Worm (Caenorhabditis elegans): ENCODE results near the gene pgp-6.
A peak's percentile ranks its signal among the peaks of the same experiment; 100 is the strongest.

The pgp-6 gene

ce11 chrX:10851202-10851601 is 26.0 kb downstream of the pgp-6 start:
- TF ChIP-seq hmg-11 (tag; optimal IDR thresholded peaks at IDR 0.05) = no peak
- peak; percentile 28 for TF ChIP-seq elt-2 (tag; optimal IDR thresholded peaks at IDR 0.05)

- TF ChIP-seq eor-1 (tag; optimal IDR thresholded peaks at IDR 0.05) = no peak
- TF ChIP-seq aly-2 (tag; optimal IDR thresholded peaks at IDR 0.05) = no peak
- no peak for TF ChIP-seq nhr-237 (tag; optimal IDR thresholded peaks at IDR 0.05)
- TF ChIP-seq ztf-4 (tag; optimal IDR thresholded peaks at IDR 0.05) = no peak
- no peak for TF ChIP-seq snpc-4 (tag; optimal IDR thresholded peaks at IDR 0.05)
- no peak for TF ChIP-seq jun-1 (tag; optimal IDR thresholded peaks at IDR 0.05)
- no peak for TF ChIP-seq mdl-1 (tag; optimal IDR thresholded peaks at IDR 0.05)
- TF ChIP-seq nhr-43 (tag; optimal IDR thresholded peaks at IDR 0.05; ENCODE audit: poor library complexity, severe bottlenecking) = no peak
- TF ChIP-seq pha-4 (tag; optimal IDR thresholded peaks at IDR 0.05) = no peak
These were observed 30.3 kb downstream of the pgp-6 start for ce11 chrX:10846898-10847297.

- TF ChIP-seq elt-1 (tag; optimal IDR thresholded peaks at IDR 0.05) = no peak
- TF ChIP-seq nhr-12 (tag; optimal IDR thresholded peaks at IDR 0.05) = no peak
- no peak for TF ChIP-seq ceh-28 (tag; optimal IDR thresholded peaks at IDR 0.05)
- no peak for TF ChIP-seq daf-12 (tag; optimal IDR thresholded peaks at IDR 0.05)
- no peak for TF ChIP-seq ZK546.5 (tag; optimal IDR thresholded peaks at IDR 0.05)
These were observed 32.4 kb downstream of the pgp-6 start, which contains the start of gene C05A9.2 for ce11 chrX:10844602-10845354. TSS of gene C05A9.2 (minus strand) at chrX:10844674.

- TF ChIP-seq nhr-11 (tag; optimal IDR thresholded peaks at IDR 0.05) (no peak), lin-15B (tag; optimal IDR thresholded peaks at IDR 0.05) (no peak), nhr-76 (tag; optimal IDR thresholded peaks at IDR 0.05) (no peak), elt-2 (tag; optimal IDR thresholded peaks at IDR 0.05) (peak; percentile 17), ceh-9 (tag; optimal IDR thresholded peaks at IDR 0.05) (no peak), nhr-25 (tag; optimal IDR thresholded peaks at IDR 0.05) (no peak)
These were observed 33.1 kb downstream of the pgp-6 start for ce11 chrX:10844137-10844536.

- TF ChIP-seq hmg-11 (tag; optimal IDR thresholded peaks at IDR 0.05) (no peak), zag-1 (tag; optimal IDR thresholded peaks at IDR 0.05) (no peak), skn-1 (tag; optimal IDR thresholded peaks at IDR 0.05) (no peak), pqm-1 (tag; optimal IDR thresholded peaks at IDR 0.05) (no peak), nhr-12 (tag; optimal IDR thresholded peaks at IDR 0.05) (no peak), R02D3.7 (tag; optimal IDR thresholded peaks at IDR 0.05) (no peak), nhr-77 (tag; optimal IDR thresholded peaks at IDR 0.05) (no peak), ceh-82 (tag; optimal IDR thresholded peaks at IDR 0.05) (no peak), ZK546.5 (tag; optimal IDR thresholded peaks at IDR 0.05) (no peak), lin-15B (tag; optimal IDR thresholded peaks at IDR 0.05) (no peak)
These were observed 38.7 kb downstream of the pgp-6 start, which contains the start of gene plc-1 for ce11 chrX:10838550-10838949. TSS of gene plc-1 (minus strand) at chrX:10838650.

- TF ChIP-seq pha-4 (tag; optimal IDR thresholded peaks at IDR 0.05) = no peak
- TF ChIP-seq tbx-2 (tag; optimal IDR thresholded peaks at IDR 0.05) = no peak
- TF ChIP-seq nhr-28 (tag; optimal IDR thresholded peaks at IDR 0.05) = no peak
- no peak for TF ChIP-seq R02D3.7 (tag; optimal IDR thresholded peaks at IDR 0.05)
- no peak for TF ChIP-seq nfya-1 (tag; optimal IDR thresholded peaks at IDR 0.05; ENCODE audit: insufficient read depth)
- no peak for TF ChIP-seq lsy-12 (tag; optimal IDR thresholded peaks at IDR 0.05)
These were observed 39.6 kb downstream of the pgp-6 start for ce11 chrX:10837609-10838008.

- TF ChIP-seq nhr-77 (tag; optimal IDR thresholded peaks at IDR 0.05) (no peak), unc-62 (GFP tag; optimal IDR thresholded peaks at IDR 0.05) (no peak), fkh-2 (tag; optimal IDR thresholded peaks at IDR 0.05) (no peak), mdl-1 (tag; optimal IDR thresholded peaks at IDR 0.05) (no peak), ZK546.5 (tag; optimal IDR thresholded peaks at IDR 0.05) (no peak), unc-39 (tag; optimal IDR thresholded peaks at IDR 0.05) (no peak), ztf-4 (tag; optimal IDR thresholded peaks at IDR 0.05) (no peak), lin-39 (tag; optimal IDR thresholded peaks at IDR 0.05) (no peak), nhr-12 (tag; optimal IDR thresholded peaks at IDR 0.05) (no peak), nhr-25 (tag; optimal IDR thresholded peaks at IDR 0.05) (no peak), lin-15B (tag; optimal IDR thresholded peaks at IDR 0.05) (no peak), nhr-76 (tag; optimal IDR thresholded peaks at IDR 0.05) (no peak), skn-1 (tag; optimal IDR thresholded peaks at IDR 0.05) (no peak), nhr-67 (tag; optimal IDR thresholded peaks at IDR 0.05) (no peak), pqm-1 (tag; optimal IDR thresholded peaks at IDR 0.05) (no peak), ceh-82 (tag; optimal IDR thresholded peaks at IDR 0.05) (no peak), elt-3 (tag; optimal IDR thresholded peaks at IDR 0.05) (no peak)
These were observed 42.7 kb downstream of the pgp-6 start for ce11 chrX:10834568-10834967.
